Worm (Caenorhabditis elegans) whole organism, late embryonic: ENCODE data around the gene rin-1.

Experiments used
- C08G9.2 ChIP-seq: sonication (generic microtip); optimal IDR thresholded peaks from 2 replicates; lab custom pipeline; 2016; ENCODE audit warnings: mild to moderate bottlenecking, missing genetic modification characterization, moderate library complexity, missing compliant biosample characterization
- C38D4.7 ChIP-seq: fragments of 200-800 bp; sonication (Bioruptor generic); optimal IDR thresholded peaks from 2 replicates; lab custom pipeline; 2018; ENCODE audit warnings: mild to moderate bottlenecking, missing genetic modification characterization, moderate library complexity, missing compliant biosample characterization
- F13H6.1 ChIP-seq: sonication (generic microtip); optimal IDR thresholded peaks from 2 replicates; lab custom pipeline; 2016; ENCODE audit warnings: missing genetic modification characterization, missing compliant biosample characterization
- K02D7.2 ChIP-seq: sonication (generic microtip); optimal IDR thresholded peaks from 2 replicates; lab custom pipeline; 2017; ENCODE audit warnings: mild to moderate bottlenecking, missing genetic modification characterization, missing compliant biosample characterization
- T23F11.4 ChIP-seq: fragments of 200-800 bp; sonication (Bioruptor generic); optimal IDR thresholded peaks from 2 replicates; lab custom pipeline; 2018; ENCODE audit warnings: mild to moderate bottlenecking, missing genetic modification characterization, missing compliant biosample characterization
- ama-1 ChIP-seq: fragments of 150-350 bp; optimal IDR thresholded peaks from 2 replicates; lab custom pipeline; 2014
- ceh-14 ChIP-seq: sonication (generic microtip); optimal IDR thresholded peaks from 2 replicates; lab custom pipeline; 2016; ENCODE audit warnings: missing genotype, missing genetic modification characterization, missing compliant biosample characterization
- ceh-18 ChIP-seq: sonication (generic microtip); optimal IDR thresholded peaks from 2 replicates; lab custom pipeline; 2016; ENCODE audit warnings: missing genetic modification characterization, missing compliant biosample characterization
- ceh-2 ChIP-seq: sonication (generic microtip); optimal IDR thresholded peaks from 2 replicates; lab custom pipeline; 2016; ENCODE audit warnings: missing genotype, missing genetic modification characterization, missing compliant biosample characterization
- ceh-22 ChIP-seq: sonication (generic microtip); optimal IDR thresholded peaks from 2 replicates; lab custom pipeline; 2017; ENCODE audit warnings: missing biosample characterization, missing genetic modification characterization
- ceh-24 ChIP-seq: sonication (generic microtip); optimal IDR thresholded peaks from 2 replicates; lab custom pipeline; 2016; ENCODE audit warnings: mild to moderate bottlenecking, missing genetic modification characterization, missing compliant biosample characterization
- ceh-30 ChIP-seq: fragments of 150-350 bp; optimal IDR thresholded peaks from 2 replicates; lab custom pipeline; 2014; ENCODE audit warnings: missing biosample characterization, missing genetic modification characterization
- ceh-31 ChIP-seq: sonication (generic microtip); optimal IDR thresholded peaks from 2 replicates; lab custom pipeline; 2016; ENCODE audit warnings: missing genetic modification characterization, missing compliant biosample characterization
- ceh-34 ChIP-seq: sonication (generic microtip); optimal IDR thresholded peaks from 2 replicates; lab custom pipeline; 2016; ENCODE audit warnings: mild to moderate bottlenecking, missing genetic modification characterization, missing compliant biosample characterization
- ceh-6 ChIP-seq: fragments of 200-800 bp; sonication (Bioruptor generic); optimal IDR thresholded peaks from 2 replicates; lab custom pipeline; 2018; ENCODE audit warnings: mild to moderate bottlenecking, missing genetic modification characterization, missing compliant biosample characterization
- che-1 ChIP-seq: sonication (generic microtip); optimal IDR thresholded peaks from 2 replicates; lab custom pipeline; 2016; ENCODE audit warnings: mild to moderate bottlenecking, missing genetic modification characterization, missing compliant biosample characterization
- dmd-4 ChIP-seq: sonication (generic microtip); optimal IDR thresholded peaks from 2 replicates; lab custom pipeline; 2016; ENCODE audit warnings: borderline replicate concordance, missing genetic modification characterization, missing compliant biosample characterization
- dve-1 ChIP-seq: sonication (generic microtip); optimal IDR thresholded peaks from 2 replicates; lab custom pipeline; 2017; ENCODE audit warnings: antibody characterized with exemption, mild to moderate bottlenecking, missing genetic modification characterization, missing compliant biosample characterization
- elt-2 ChIP-seq: sonication (generic microtip); optimal IDR thresholded peaks from 2 replicates; lab custom pipeline; 2016; ENCODE audit warnings: missing genetic modification reagents, missing genetic modification characterization, missing compliant biosample characterization
- elt-4 ChIP-seq: sonication (generic microtip); optimal IDR thresholded peaks from 2 replicates; lab custom pipeline; 2016; ENCODE audit warnings: missing genetic modification characterization, missing compliant biosample characterization
- eyg-1 ChIP-seq: sonication (generic microtip); optimal IDR thresholded peaks from 2 replicates; lab custom pipeline; 2016; ENCODE audit warnings: missing genotype, missing genetic modification characterization, missing compliant biosample characterization
- fax-1 ChIP-seq: sonication (generic microtip); optimal IDR thresholded peaks from 2 replicates; lab custom pipeline; 2016; ENCODE audit warnings: missing genotype, missing genetic modification characterization, missing compliant biosample characterization
- fkh-10 ChIP-seq: fragments of 150-350 bp; optimal IDR thresholded peaks from 2 replicates; lab custom pipeline; 2014; ENCODE audit warnings: missing biosample characterization, missing genetic modification reagents, missing genetic modification characterization
- fkh-6 ChIP-seq: sonication (generic microtip); optimal IDR thresholded peaks from 2 replicates; lab custom pipeline; 2016; ENCODE audit warnings: missing genetic modification characterization, missing compliant biosample characterization
- gmeb-2 ChIP-seq: sonication (generic microtip); optimal IDR thresholded peaks from 2 replicates; lab custom pipeline; 2016; ENCODE audit warnings: missing genetic modification characterization, inconsistent platforms, missing compliant biosample characterization
- hlh-6 ChIP-seq: sonication (generic microtip); optimal IDR thresholded peaks from 2 replicates; lab custom pipeline; 2016; ENCODE audit warnings: missing genotype, missing genetic modification characterization, missing compliant biosample characterization
- hlh-8 ChIP-seq: sonication (generic microtip); optimal IDR thresholded peaks from 2 replicates; lab custom pipeline; 2016; ENCODE audit warnings: missing genotype, missing genetic modification characterization, missing compliant biosample characterization
- lim-6 ChIP-seq: sonication (generic microtip); optimal IDR thresholded peaks from 2 replicates; lab custom pipeline; 2016; ENCODE audit warnings: missing genetic modification characterization, missing compliant biosample characterization
- npax-4 ChIP-seq: sonication (generic microtip); optimal IDR thresholded peaks from 2 replicates; lab custom pipeline; 2016; ENCODE audit warnings: missing genetic modification characterization, missing compliant biosample characterization
- odd-2 ChIP-seq: sonication (generic microtip); optimal IDR thresholded peaks from 2 replicates; lab custom pipeline; 2017; ENCODE audit warnings: antibody characterized with exemption, mild to moderate bottlenecking, missing genetic modification characterization, missing compliant biosample characterization
- pax-1 ChIP-seq: fragments of 150-350 bp; optimal IDR thresholded peaks from 2 replicates; lab custom pipeline; 2014; ENCODE audit warnings: missing biosample characterization, missing genetic modification characterization
- pha-2 ChIP-seq: sonication (generic microtip); optimal IDR thresholded peaks from 2 replicates; lab custom pipeline; 2017; ENCODE audit warnings: mild to moderate bottlenecking, missing genetic modification characterization, missing compliant biosample characterization
- pha-4 ChIP-seq: fragments of 150-350 bp; optimal IDR thresholded peaks from 2 replicates; lab custom pipeline; 2018; ENCODE audit warnings: missing biosample characterization, missing genetic modification reagents, missing genetic modification characterization
- pros-1 ChIP-seq: fragments of 150-350 bp; optimal IDR thresholded peaks from 2 replicates; lab custom pipeline; 2014; ENCODE audit warnings: missing biosample characterization, missing genetic modification reagents, missing genetic modification characterization
- ref-2 ChIP-seq: sonication (generic microtip); optimal IDR thresholded peaks from 2 replicates; lab custom pipeline; 2016; ENCODE audit warnings: missing genetic modification characterization, missing compliant biosample characterization
- sdc-2 ChIP-seq: sonication (generic microtip); optimal IDR thresholded peaks from 2 replicates; lab custom pipeline; 2016; ENCODE audit warnings: missing genotype, missing genetic modification characterization, missing compliant biosample characterization
- syd-9 ChIP-seq: sonication (generic microtip); optimal IDR thresholded peaks from 2 replicates; lab custom pipeline; 2016; ENCODE audit warnings: mild to moderate bottlenecking, missing genetic modification characterization, moderate library complexity, missing compliant biosample characterization
- tbx-2 ChIP-seq: sonication (generic microtip); optimal IDR thresholded peaks from 2 replicates; lab custom pipeline; 2016; ENCODE audit warnings: missing genetic modification characterization, missing compliant biosample characterization
- ttx-3 ChIP-seq: sonication (generic microtip); optimal IDR thresholded peaks from 2 replicates; lab custom pipeline; 2016; ENCODE audit warnings: missing genetic modification reagents, missing genetic modification characterization, missing compliant biosample characterization
- unc-3 ChIP-seq, 2 experiments: fragments of 200-800 bp in 1 of 2; sonication (Bioruptor generic) in 1 of 2; sonication (generic microtip) in 1 of 2; conservative IDR thresholded peaks in 1 of 2; optimal IDR thresholded peaks in 1 of 2; 2 replicates each; pipeline versions ENCODE4 v1.3.6 to Lab custom; 2016 to 2022; ENCODE audit warnings: missing compliant biosample characterization in 2 of 2, missing genetic modification characterization in 2 of 2, missing genetic modification reagents in 1 of 2
- unc-42 ChIP-seq: sonication (generic microtip); optimal IDR thresholded peaks from 2 replicates; lab custom pipeline; 2016; ENCODE audit warnings: missing genotype, missing genetic modification characterization, missing compliant biosample characterization

rin-1 gene

DNA sequence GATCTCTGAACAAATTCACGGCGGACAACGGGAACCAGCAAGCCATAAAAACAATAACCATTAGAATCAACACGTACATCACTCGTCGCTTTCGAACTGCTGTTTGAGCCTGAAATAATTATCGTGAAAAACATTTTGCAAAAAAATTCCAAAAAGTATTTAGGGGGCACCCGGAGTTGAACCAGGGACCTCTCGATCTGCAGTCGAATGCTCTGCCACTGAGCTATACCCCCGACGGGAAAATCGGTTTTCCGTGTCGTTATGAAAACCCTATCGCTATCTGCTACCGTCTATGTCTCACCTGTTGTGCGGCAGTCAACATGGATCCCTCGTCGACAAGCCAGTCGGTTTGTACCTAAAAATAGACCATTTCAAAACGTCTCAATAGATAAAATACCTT, 40.2 kb upstream of the rin-1 start (continued):
- no peak for TF ChIP-seq elt-4 (tag; lab: Kevin White, UChicago)
- no peak for TF ChIP-seq ama-1 (lab: Kevin White, UChicago)
- no peak for TF ChIP-seq ceh-31
- no peak for TF ChIP-seq fkh-10 (GFP tag; lab: Kevin White, UChicago)
- TF ChIP-seq ref-2 (tag; lab: Kevin White, UChicago) = no peak
- no peak for TF ChIP-seq dmd-4 (tag; lab: Kevin White, UChicago)
- no peak for TF ChIP-seq tbx-2 (tag; lab: Kevin White, UChicago)
- TF ChIP-seq hlh-8 = no peak
- peak; percentile 28 for TF ChIP-seq ceh-34 (tag; lab: Kevin White, UChicago)
- TF ChIP-seq gmeb-2 = peak; percentile 44
- no peak for TF ChIP-seq fkh-6
- TF ChIP-seq lim-6 = no peak
- TF ChIP-seq pros-1 = no peak
- TF ChIP-seq fax-1 (tag; lab: Kevin White, UChicago) = peak; percentile 23
- TF ChIP-seq dve-1 (tag; lab: Kevin White, UChicago) = peak; percentile 33
- peak; percentile 1 for TF ChIP-seq ceh-18 (tag; lab: Kevin White, UChicago)
- TF ChIP-seq ttx-3 (tag; lab: Kevin White, UChicago) = no peak
- peak; percentile 51 for TF ChIP-seq hlh-6 (tag; lab: Kevin White, UChicago)
- TF ChIP-seq sdc-2 = peak; percentile 6
- peak; percentile 19 for TF ChIP-seq pha-2
- no peak for TF ChIP-seq K02D7.2
- TF ChIP-seq pha-4 (tag; lab: Kevin White, UChicago) = no peak
- peak; percentile 32 for TF ChIP-seq ceh-2 (tag; lab: Kevin White, UChicago)
- peak; percentile 44 for TF ChIP-seq C08G9.2 (tag; lab: Kevin White, UChicago)
- no peak for TF ChIP-seq F13H6.1 (tag; lab: Kevin White, UChicago)
- no peak for TF ChIP-seq unc-42 (tag; lab: Kevin White, UChicago)
- TF ChIP-seq C38D4.7 = peak; percentile 57
- no peak for TF ChIP-seq ceh-14 (tag; lab: Kevin White, UChicago)
- peak; percentile 45 for TF ChIP-seq T23F11.4 (GFP tag; lab: Kevin White, UChicago)
- peak; percentile 33 for TF ChIP-seq elt-2 (tag; lab: Kevin White, UChicago)
- no peak for TF ChIP-seq syd-9 (tag; lab: Kevin White, UChicago)
- no peak for TF ChIP-seq odd-2 (tag; lab: Kevin White, UChicago)
- TF ChIP-seq unc-3 (GFP tag; conservative IDR thresholded peaks at IDR 0.05; lab: Robert Waterston, UW) = no peak; the same call in 1 of the 2 replicates
- peak; percentile 32 for TF ChIP-seq unc-3 (tag; optimal IDR thresholded peaks at IDR 0.05; lab: Kevin White, UChicago)
- TF ChIP-seq che-1 (tag; lab: Kevin White, UChicago) = peak; percentile 62
- TF ChIP-seq ceh-24 (tag; lab: Kevin White, UChicago) = no peak

DNA sequence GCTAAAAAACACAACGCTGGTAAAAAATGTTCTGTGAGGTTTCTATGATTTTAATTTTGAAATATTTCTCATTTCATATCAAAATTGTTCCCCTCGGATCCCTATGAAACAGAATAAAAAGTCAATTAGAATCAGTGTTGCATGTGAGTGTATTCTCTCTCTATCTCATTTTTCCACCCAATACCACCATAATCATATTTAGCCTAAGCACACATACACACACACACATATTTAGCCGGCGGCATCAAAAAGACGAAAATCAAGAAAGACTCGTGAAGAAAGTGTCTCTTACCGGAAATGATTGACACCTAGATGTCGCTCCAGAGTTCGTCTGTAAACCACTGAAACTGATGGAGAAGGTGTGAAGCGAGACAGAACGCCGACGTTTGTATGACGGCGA, 38.9 kb upstream of the rin-1 start:
- TF ChIP-seq unc-42 (tag; lab: Kevin White, UChicago) (peak; percentile 84), ttx-3 (tag; lab: Kevin White, UChicago) (no peak)
- TF ChIP-seq, all 69 proteins: peak for 1

DNA sequence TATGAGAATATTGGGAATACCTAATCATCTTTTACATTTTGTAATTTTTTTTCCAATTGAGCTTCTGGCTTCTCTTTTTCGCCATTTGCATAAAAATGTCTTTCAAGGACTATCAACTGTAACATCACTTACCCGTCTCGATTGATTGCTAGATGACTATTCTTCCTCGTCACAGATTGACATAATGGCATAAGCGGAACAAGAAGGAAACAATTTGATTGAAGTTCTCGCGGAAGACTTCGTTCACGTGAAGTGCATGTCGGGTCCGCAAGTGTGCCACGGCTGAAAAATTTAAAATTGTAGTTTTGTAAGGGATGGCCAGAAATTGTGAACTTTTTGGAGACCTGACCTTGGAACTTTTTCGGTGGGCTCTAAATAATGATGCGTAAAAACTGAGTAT, 38.3 kb upstream of the rin-1 start:
- TF ChIP-seq ceh-30 (tag; lab: Kevin White, UChicago) (no peak), che-1 (tag; lab: Kevin White, UChicago) (no peak), pax-1 (tag; lab: Kevin White, UChicago) (no peak), ttx-3 (tag; lab: Kevin White, UChicago) (no peak), C38D4.7 (no peak), ceh-22 (tag; lab: Kevin White, UChicago) (no peak), npax-4 (tag; lab: Kevin White, UChicago) (no peak), ceh-24 (tag; lab: Kevin White, UChicago) (no peak), T23F11.4 (GFP tag; lab: Kevin White, UChicago) (no peak), ceh-6 (no peak), eyg-1 (tag; lab: Kevin White, UChicago) (no peak)
- TF ChIP-seq, all 69 proteins: peak for 0
